Fruit fly (Drosophila melanogaster) whole organism, embryonic: Measurements from ENCODE around the gene CG31988.

Source experiments
- CG11695 ChIP-seq: fragments of 200-800 bp; sonication (Bioruptor generic); IDR thresholded peaks from 3 replicates; pipeline ENCODE4 v1.3.6; 2022; ENCODE audit warnings: missing biosample characterization, missing genetic modification characterization
- CG12219 ChIP-seq: fragments of 200-800 bp; sonication (Bioruptor generic); optimal IDR thresholded peaks from 3 replicates; lab custom pipeline; 2018; ENCODE audit warnings: missing biosample characterization, mild to moderate bottlenecking, missing genetic modification characterization
- CG13894 ChIP-seq: fragments of 200-800 bp; sonication (Bioruptor generic); optimal IDR thresholded peaks from 3 replicates; lab custom pipeline; 2018; ENCODE audit warnings: missing biosample characterization, mild to moderate bottlenecking, missing genetic modification characterization, moderate library complexity
- CG15479 ChIP-seq: fragments of 200-800 bp; sonication (Bioruptor generic); optimal IDR thresholded peaks from 3 replicates; lab custom pipeline; 2019; ENCODE audit warnings: missing biosample characterization, mild to moderate bottlenecking, missing genetic modification characterization, moderate library complexity
- CG15514 ChIP-seq: fragments of 200-800 bp; sonication (Bioruptor generic); optimal IDR thresholded peaks from 3 replicates; lab custom pipeline; 2017; ENCODE audit warnings: missing biosample characterization, missing genetic modification characterization, mild to moderate bottlenecking, moderate library complexity, missing genetic modification reagents
- CG15601 ChIP-seq: fragments of 200-800 bp; sonication (Bioruptor generic); optimal IDR thresholded peaks from 3 replicates; lab custom pipeline; 2019; ENCODE audit warnings: missing biosample characterization, mild to moderate bottlenecking, missing genetic modification characterization, moderate library complexity
- CG1603 ChIP-seq: fragments of 200-800 bp; sonication (Bioruptor generic); optimal IDR thresholded peaks from 2 replicates; lab custom pipeline; 2019; ENCODE audit warnings: missing biosample characterization, mild to moderate bottlenecking, missing genetic modification characterization, moderate library complexity
- CG16863 ChIP-seq: fragments of 200-800 bp; sonication (Bioruptor generic); optimal IDR thresholded peaks from 3 replicates; lab custom pipeline; 2016; ENCODE audit warnings: missing biosample characterization, missing genetic modification characterization
- CG17328 ChIP-seq: fragments of 200-800 bp; sonication (Bioruptor generic); IDR thresholded peaks from 2 replicates; pipeline ENCODE4 v1.3.6; 2022; ENCODE audit warnings: missing biosample characterization, missing genetic modification characterization
- CG17359 ChIP-seq: fragments of 200-800 bp; sonication (Bioruptor generic); optimal IDR thresholded peaks from 3 replicates; lab custom pipeline; 2018; ENCODE audit warnings: missing biosample characterization, mild to moderate bottlenecking, missing genetic modification characterization, moderate library complexity
- CG2712 ChIP-seq: fragments of 200-800 bp; optimal IDR thresholded peaks from 3 replicates; lab custom pipeline; 2019; ENCODE audit warnings: missing biosample characterization, mild to moderate bottlenecking, missing genetic modification characterization, moderate library complexity
- CG3847 ChIP-seq: fragments of 200-800 bp; sonication (Bioruptor generic); IDR thresholded peaks from 2 replicates; pipeline ENCODE4 v1.3.6; 2022; ENCODE audit warnings: missing biosample characterization, missing genetic modification characterization
- CG43689 ChIP-seq: fragments of 200-800 bp; sonication (Bioruptor generic); IDR thresholded peaks from 2 replicates; pipeline ENCODE4 v1.3.6; 2022; ENCODE audit warnings: missing biosample characterization, missing genetic modification characterization
- CG4617 ChIP-seq: fragments of 200-800 bp; sonication (Bioruptor generic); optimal IDR thresholded peaks from 3 replicates; lab custom pipeline; 2016; ENCODE audit warnings: missing biosample characterization, missing genetic modification characterization, borderline replicate concordance
- CG8924 ChIP-seq: fragments of 200-800 bp; optimal IDR thresholded peaks from 3 replicates; lab custom pipeline; 2019; ENCODE audit warnings: missing biosample characterization, mild to moderate bottlenecking, missing genetic modification characterization, moderate library complexity
- CG9215 ChIP-seq: fragments of 200-800 bp; sonication (Bioruptor generic); IDR thresholded peaks from 2 replicates; pipeline ENCODE4 v1.3.6; 2022; ENCODE audit warnings: missing biosample characterization, missing genetic modification characterization
- CG9609 ChIP-seq: fragments of 200-800 bp; sonication (Bioruptor generic); optimal IDR thresholded peaks from 3 replicates; lab custom pipeline; 2016; ENCODE audit warnings: missing biosample characterization, missing genetic modification characterization
- CG9932 ChIP-seq: fragments of 200-800 bp; sonication (Bioruptor generic); IDR thresholded peaks from 2 replicates; pipeline ENCODE4 v1.3.6; 2022; ENCODE audit warnings: missing biosample characterization, missing genetic modification characterization
- CHES-1-like ChIP-seq: fragments of 200-800 bp; sonication (Bioruptor generic); optimal IDR thresholded peaks from 2 replicates; lab custom pipeline; 2016; ENCODE audit warnings: missing biosample characterization, missing genetic modification characterization
- CTCF ChIP-seq: fragments of 200-800 bp; sonication (Bioruptor generic); optimal IDR thresholded peaks from 2 replicates; lab custom pipeline; 2017; ENCODE audit warnings: missing biosample characterization, mild to moderate bottlenecking, missing genetic modification characterization, moderate library complexity
- E2f2 ChIP-seq: fragments of 200-800 bp; sonication (Bioruptor generic); IDR thresholded peaks from 2 replicates; pipeline ENCODE4 v1.3.6; 2022; ENCODE audit warnings: missing biosample characterization, missing genetic modification characterization
- Fer1 ChIP-seq: fragments of 200-800 bp; sonication (Bioruptor generic); optimal IDR thresholded peaks from 2 replicates; lab custom pipeline; 2017; ENCODE audit warnings: missing biosample characterization, mild to moderate bottlenecking, missing genetic modification characterization
- Fer2 ChIP-seq: fragments of 200-800 bp; sonication (Bioruptor generic); optimal IDR thresholded peaks from 2 replicates; lab custom pipeline; 2018; ENCODE audit warnings: missing biosample characterization, mild to moderate bottlenecking, missing genetic modification characterization, moderate library complexity
- Hr3 ChIP-seq: fragments of 200-800 bp; sonication (Bioruptor generic); optimal IDR thresholded peaks from 3 replicates; lab custom pipeline; 2016; ENCODE audit warnings: missing biosample characterization, missing genetic modification characterization
- NC2α ChIP-seq: fragments of 200-800 bp; sonication (Bioruptor generic); optimal IDR thresholded peaks from 2 replicates; lab custom pipeline; 2016; ENCODE audit warnings: missing biosample characterization, missing genetic modification characterization
- NK7.1 ChIP-seq: fragments of 200-800 bp; sonication (Bioruptor generic); optimal IDR thresholded peaks from 3 replicates; lab custom pipeline; 2016; ENCODE audit warnings: missing biosample characterization, missing genetic modification characterization
- Optix ChIP-seq: fragments of 200-800 bp; sonication (Bioruptor generic); IDR thresholded peaks from 3 replicates; pipeline ENCODE4 v1.3.6; 2022; ENCODE audit warnings: missing biosample characterization, missing genetic modification characterization
- Sry-δ ChIP-seq: fragments of 200-800 bp; sonication (Bioruptor generic); optimal IDR thresholded peaks from 2 replicates; lab custom pipeline; 2016; ENCODE audit warnings: missing biosample characterization, missing genetic modification characterization
- Stat92E ChIP-seq, 3 experiments: fragments of >200 bp in 2 of 3; fragments of 200-800 bp in 1 of 3; sonication (Bioruptor generic) in 1 of 3; optimal IDR thresholded peaks; 2 replicates each; lab custom pipeline; 2017 to 2019; ENCODE audit warnings: missing biosample characterization in 3 of 3, missing genetic modification characterization in 3 of 3, mild to moderate bottlenecking in 1 of 3, moderate library complexity in 1 of 3
- Usf ChIP-seq: fragments of 200-800 bp; sonication (Bioruptor generic); optimal IDR thresholded peaks from 2 replicates; lab custom pipeline; 2017; ENCODE audit warnings: missing genotype, missing biosample characterization, missing genetic modification characterization
- ase ChIP-seq: fragments of 200-800 bp; sonication (Bioruptor generic); IDR thresholded peaks from 3 replicates; pipeline ENCODE4 v1.3.6; 2022; ENCODE audit warnings: missing biosample characterization, missing genetic modification characterization
- bbx ChIP-seq: fragments of 200-800 bp; sonication (Bioruptor generic); IDR thresholded peaks from 2 replicates; pipeline ENCODE4 v1.3.6; 2022; ENCODE audit warnings: missing biosample characterization, missing genetic modification characterization; ENCODE audit not compliant: partially characterized antibody
- dm ChIP-seq: fragments of 200-800 bp; sonication (Bioruptor generic); optimal IDR thresholded peaks from 3 replicates; lab custom pipeline; 2016; ENCODE audit warnings: missing biosample characterization, missing genetic modification characterization
- en ChIP-seq: fragments of 200-800 bp; sonication (Bioruptor generic); optimal IDR thresholded peaks from 2 replicates; lab custom pipeline; 2016; ENCODE audit warnings: missing biosample characterization, missing genetic modification characterization
- gce ChIP-seq: fragments of 200-800 bp; sonication (Bioruptor generic); IDR thresholded peaks from 3 replicates; pipeline ENCODE4 v1.3.6; 2022; ENCODE audit warnings: missing biosample characterization, missing genetic modification characterization
- gcm2 ChIP-seq: fragments of 200-800 bp; sonication (Bioruptor generic); optimal IDR thresholded peaks from 2 replicates; lab custom pipeline; 2016; ENCODE audit warnings: missing biosample characterization, missing genetic modification characterization
- gfzf ChIP-seq: fragments of 200-800 bp; sonication (Bioruptor generic); optimal IDR thresholded peaks from 2 replicates; lab custom pipeline; 2016; ENCODE audit warnings: missing biosample characterization, mild to moderate bottlenecking, missing genetic modification characterization, moderate library complexity
- hb ChIP-seq: fragments of 200-800 bp; sonication (Bioruptor generic); IDR thresholded peaks from 3 replicates; pipeline ENCODE4 v1.3.6; 2022; ENCODE audit warnings: missing biosample characterization, missing genetic modification characterization; ENCODE audit not compliant: partially characterized antibody
- inv ChIP-seq: fragments of 200-800 bp; sonication (Bioruptor generic); IDR thresholded peaks from 2 replicates; pipeline ENCODE4 v1.3.6; 2022; ENCODE audit warnings: missing biosample characterization, missing genetic modification characterization; ENCODE audit not compliant: partially characterized antibody
- maf-S ChIP-seq: fragments of 200-800 bp; sonication (Bioruptor generic); optimal IDR thresholded peaks from 2 replicates; lab custom pipeline; 2016; ENCODE audit warnings: missing biosample characterization, missing genetic modification characterization
- mirr ChIP-seq: fragments of 200-800 bp; sonication (Bioruptor generic); optimal IDR thresholded peaks from 3 replicates; lab custom pipeline; 2018; ENCODE audit warnings: missing biosample characterization, mild to moderate bottlenecking, missing genetic modification characterization
- nmo ChIP-seq: fragments of 200-800 bp; sonication (Bioruptor generic); optimal IDR thresholded peaks from 2 replicates; lab custom pipeline; 2018; ENCODE audit warnings: missing biosample characterization, mild to moderate bottlenecking, missing genetic modification characterization, moderate library complexity
- onecut ChIP-seq: fragments of 200-800 bp; sonication (Bioruptor generic); IDR thresholded peaks from 2 replicates; pipeline ENCODE4 v1.3.6; 2022; ENCODE audit warnings: missing biosample characterization, missing genetic modification characterization
- row ChIP-seq: fragments of 200-800 bp; sonication (Bioruptor generic); IDR thresholded peaks from 3 replicates; pipeline ENCODE4 v1.3.6; 2022; ENCODE audit warnings: missing biosample characterization, missing genetic modification characterization
- schlank ChIP-seq: fragments of 200-800 bp; sonication (Bioruptor generic); optimal IDR thresholded peaks from 2 replicates; lab custom pipeline; 2018; ENCODE audit warnings: missing biosample characterization, mild to moderate bottlenecking, missing genetic modification characterization
- sima ChIP-seq: fragments of 200-800 bp; sonication (Bioruptor generic); optimal IDR thresholded peaks from 2 replicates; lab custom pipeline; 2016; ENCODE audit warnings: missing biosample characterization, missing genetic modification characterization
- sug ChIP-seq: fragments of 200-800 bp; optimal IDR thresholded peaks from 2 replicates; lab custom pipeline; 2019; ENCODE audit warnings: missing biosample characterization, mild to moderate bottlenecking, missing genetic modification characterization, moderate library complexity
- zen ChIP-seq: fragments of 200-800 bp; sonication (Bioruptor generic); optimal IDR thresholded peaks from 3 replicates; lab custom pipeline; 2018; ENCODE audit warnings: missing biosample characterization, mild to moderate bottlenecking, missing genetic modification characterization, moderate library complexity

Gene CG31988

DNA sequence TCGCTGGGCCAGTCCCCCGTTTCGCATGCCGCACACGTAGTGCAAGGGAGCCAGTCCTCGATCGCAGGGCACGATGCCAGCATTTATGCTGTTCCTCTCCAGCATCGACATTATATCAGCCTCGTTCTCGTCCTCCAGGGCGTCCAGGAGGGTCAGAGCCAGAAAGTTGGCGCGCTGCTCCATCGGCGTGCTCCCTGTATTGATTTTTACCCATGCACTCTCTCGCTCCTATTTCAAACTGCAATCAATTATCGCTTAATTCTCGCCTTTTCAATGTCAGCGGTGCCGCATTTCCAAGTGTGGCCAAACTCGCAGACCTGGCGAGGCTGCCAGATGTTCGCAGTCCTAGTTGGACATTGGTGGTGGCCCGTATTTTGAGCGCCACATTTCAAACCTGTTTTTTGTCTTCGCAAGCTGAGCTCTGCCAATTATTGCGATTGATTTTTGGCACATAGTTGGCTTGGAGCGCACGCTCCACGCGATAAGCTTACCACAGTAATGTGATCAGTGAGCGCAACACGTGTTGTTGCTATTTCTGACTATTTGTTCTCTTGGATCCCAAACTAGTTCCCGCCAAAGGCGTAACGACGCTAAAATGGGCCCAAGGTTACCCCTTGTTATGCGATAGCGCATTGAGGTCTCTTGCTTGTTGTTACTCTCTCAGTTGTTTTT is 15.8 kb upstream of the CG31988 start, which contains the start of gene CG8679 (continued):
- TF ChIP-seq gcm2 (GFP tag; lab: Kevin White, UChicago): no peak
- no peak for TF ChIP-seq CG9215 (GFP tag; lab: Robert Waterston, UW)
- no peak for TF ChIP-seq Usf (GFP tag; lab: Kevin White, UChicago)
- TF ChIP-seq CG16863: no peak
- TF ChIP-seq bbx: peak; percentile 29; the same call in 1 of the 2 replicates
- TF ChIP-seq en: no peak
- no peak for TF ChIP-seq CG43689 (GFP tag; lab: Robert Waterston, UW)
- peak; percentile 73 for TF ChIP-seq Sry-δ (GFP tag; lab: Kevin White, UChicago)
- no peak for TF ChIP-seq CG15479
- TF ChIP-seq E2f2 (GFP tag; lab: Robert Waterston, UW): peak; percentile 97
- TF ChIP-seq CHES-1-like: peak; percentile 16
- peak; percentile 50 for TF ChIP-seq CTCF (GFP tag; lab: Kevin White, UChicago)
- TF ChIP-seq gce (GFP tag; lab: Robert Waterston, UW): no peak
- no peak for TF ChIP-seq CG17359 (tag; lab: Kevin White, UChicago)
- 0 out of 2 replicates have a peak, but pooled peaks have one; percentile 21 for TF ChIP-seq inv (GFP tag; lab: Robert Waterston, UW)
- TF ChIP-seq CG15514 (GFP tag; lab: Kevin White, UChicago): peak; percentile 98
- peak; percentile 78 for TF ChIP-seq sug (tag; lab: Kevin White, UChicago)
- peak; percentile 45 for TF ChIP-seq dm (GFP tag; lab: Kevin White, UChicago)
- TF ChIP-seq CG11695 (GFP tag; lab: Robert Waterston, UW): peak; percentile 8; the same call in 1 of the 3 replicates
- TF ChIP-seq maf-S (GFP tag; lab: Kevin White, UChicago): no peak
- TF ChIP-seq CG9609 (GFP tag; lab: Kevin White, UChicago): no peak
- 0 out of 2 replicates have a peak, but pooled peaks have one; percentile 42 for TF ChIP-seq CG17328
- TF ChIP-seq Fer1 (GFP tag; lab: Kevin White, UChicago): peak; percentile 27
- TF ChIP-seq Fer2: no peak
- TF ChIP-seq CG13894: peak; percentile 26
- peak; percentile 16 for TF ChIP-seq CG2712 (tag; lab: Kevin White, UChicago)
- no peak for TF ChIP-seq hb
- TF ChIP-seq Stat92E (GFP tag; optimal IDR thresholded peaks at IDR 0.05; lab: Kevin White, UChicago): peak in 1 of 3 experiments; percentile 38
- TF ChIP-seq Hr3 (GFP tag; lab: Kevin White, UChicago): peak; percentile 32
- peak; percentile 80 for TF ChIP-seq gfzf (GFP tag; lab: Kevin White, UChicago)
- no peak for TF ChIP-seq ase (GFP tag; lab: Robert Waterston, UW)
- peak; percentile 32 for TF ChIP-seq CG12219
- peak; percentile 10 for TF ChIP-seq zen (tag; lab: Kevin White, UChicago)
- no peak for TF ChIP-seq NK7.1
- peak; percentile 35 for TF ChIP-seq schlank (tag; lab: Kevin White, UChicago)
- no peak for TF ChIP-seq sima (GFP tag; lab: Kevin White, UChicago)
- peak; percentile 56 for TF ChIP-seq CG3847 (GFP tag; lab: Robert Waterston, UW)
- TF ChIP-seq CG4617 (GFP tag; lab: Kevin White, UChicago): peak; percentile 8
- no peak for TF ChIP-seq Optix (GFP tag; lab: Robert Waterston, UW)
- 0 out of 2 replicates have a peak, but pooled peaks have one; percentile 25 for TF ChIP-seq CG9932 (GFP tag; lab: Robert Waterston, UW)
- peak; percentile 40; the same call in 2 of the 3 replicates for TF ChIP-seq row (GFP tag; lab: Robert Waterston, UW)
- TF ChIP-seq CG8924 (tag; lab: Kevin White, UChicago): peak; percentile 16
- no peak for TF ChIP-seq NC2α (GFP tag; lab: Kevin White, UChicago)
- peak; percentile 77 for TF ChIP-seq mirr (GFP tag; lab: Kevin White, UChicago)
- TF ChIP-seq CG1603 (tag; lab: Kevin White, UChicago): peak; percentile 83
- TF ChIP-seq onecut (GFP tag; lab: Robert Waterston, UW): peak; percentile 32
- TF ChIP-seq nmo (GFP tag; lab: Kevin White, UChicago): peak; percentile 17
- TF ChIP-seq CG15601 (tag; lab: Kevin White, UChicago): peak; percentile 31
- TF ChIP-seq, all 482 proteins: peak for 109
